Worm (Caenorhabditis elegans): ENCODE measurements around the gene nhr-257.

The nhr-257 gene

DNA sequence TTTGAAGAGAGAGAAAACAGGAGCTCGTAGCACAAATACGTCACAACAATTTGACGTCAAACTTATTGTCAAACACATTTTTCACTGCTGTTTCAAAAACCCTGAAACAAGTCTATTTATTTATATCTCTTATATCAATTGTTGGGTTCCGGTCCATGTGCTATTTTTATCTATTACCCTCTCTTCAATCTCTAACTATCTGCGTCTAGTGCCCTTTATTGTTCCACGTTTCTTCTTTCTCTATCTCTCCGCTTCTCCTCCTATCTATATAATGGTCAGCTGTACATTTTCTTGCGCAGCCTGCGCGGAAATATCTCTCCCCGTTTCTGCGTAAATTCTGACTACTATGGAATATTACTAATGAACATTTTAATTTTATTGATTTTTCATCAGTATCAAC, 44.2 kb downstream of the nhr-257 start (continued):
- TF ChIP-seq lin-13 (GFP tag; optimal IDR thresholded peaks at IDR 0.05) (peak; percentile 59), ztf-4 (tag; optimal IDR thresholded peaks at IDR 0.05) (no peak), ztf-1 (GFP tag; conservative IDR thresholded peaks at IDR 0.05) (no peak), ceh-16 (tag; optimal IDR thresholded peaks at IDR 0.05) (no peak), nhr-10 (tag; optimal IDR thresholded peaks at IDR 0.05) (no peak), ama-1 (optimal IDR thresholded peaks at IDR 0.05) (no peak), F13H6.1 (tag; optimal IDR thresholded peaks at IDR 0.05) (peak; percentile 73), Y55F3AM.14 (GFP tag; optimal IDR thresholded peaks at IDR 0.05) (no peak), mbf-1 (tag; optimal IDR thresholded peaks at IDR 0.05) (no peak)

DNA sequence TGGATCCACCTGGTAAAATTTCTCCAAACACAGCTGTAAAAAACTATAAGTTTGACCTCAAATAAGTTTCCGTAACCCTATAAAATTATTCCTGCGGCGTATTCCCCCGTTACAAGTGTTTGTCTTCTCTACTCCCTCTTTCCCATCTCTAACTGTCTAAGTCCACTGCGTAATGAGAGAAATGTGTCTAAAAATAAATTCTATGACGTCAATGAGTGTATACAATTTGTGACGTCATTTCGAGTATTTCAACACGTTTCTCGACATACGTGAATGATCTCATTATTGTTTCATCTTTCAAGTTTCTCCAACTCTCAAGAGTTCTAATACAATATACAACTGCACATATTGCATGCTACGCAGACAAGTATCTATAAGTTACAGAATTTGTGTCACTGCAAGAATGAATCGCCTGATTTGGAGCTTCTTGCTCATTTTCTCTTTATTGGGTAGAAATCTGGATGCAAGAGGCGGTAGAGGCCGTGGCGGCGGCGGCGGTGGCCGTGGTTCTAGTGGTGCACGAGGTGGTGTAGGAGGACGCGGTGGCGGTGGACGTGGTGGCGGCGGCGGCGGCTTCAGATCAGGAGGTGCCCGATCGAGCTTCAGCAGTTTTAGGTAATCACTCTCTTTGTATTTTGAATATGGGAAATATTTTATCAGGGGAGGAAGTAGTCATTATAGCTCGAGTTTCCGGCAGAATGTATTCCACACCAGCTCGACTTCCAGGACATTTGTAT, 45.2 kb downstream of the nhr-257 start, which contains the start of gene F53C3.6:
F53C3.6 (plus strand) TSS at position 385 of the 737 bp plus-strand sequence.
- TF ChIP-seq lin-13 (GFP tag; optimal IDR thresholded peaks at IDR 0.05) (peak; percentile 69), unc-39 (tag; optimal IDR thresholded peaks at IDR 0.05) (no peak), elt-3 (tag; optimal IDR thresholded peaks at IDR 0.05) (no peak), nhr-237 (tag; optimal IDR thresholded peaks at IDR 0.05) (no peak), lsy-2 (tag; optimal IDR thresholded peaks at IDR 0.05) (peak; percentile 11 to 78), nhr-10 (tag; optimal IDR thresholded peaks at IDR 0.05) (no peak), lin-11 (tag; optimal IDR thresholded peaks at IDR 0.05) (no peak), sem-4 (tag; optimal IDR thresholded peaks at IDR 0.05) (peak; percentile 65), ceh-16 (tag; optimal IDR thresholded peaks at IDR 0.05) (no peak), skn-1 (tag; optimal IDR thresholded peaks at IDR 0.05) (no peak), unc-55 (GFP tag; optimal IDR thresholded peaks at IDR 0.05) (peak; percentile 92), elt-1 (tag; optimal IDR thresholded peaks at IDR 0.05) (no peak), snpc-4 (tag; optimal IDR thresholded peaks at IDR 0.05) (no peak), nhr-25 (tag; optimal IDR thresholded peaks at IDR 0.05) (no peak), crh-2 (tag; optimal IDR thresholded peaks at IDR 0.05) (peak; percentile 91), aly-2 (tag; optimal IDR thresholded peaks at IDR 0.05) (no peak), unc-62 (GFP tag; optimal IDR thresholded peaks at IDR 0.05) (no peak), Y55F3AM.14 (GFP tag; optimal IDR thresholded peaks at IDR 0.05) (no peak), ztf-4 (tag; optimal IDR thresholded peaks at IDR 0.05) (peak; percentile 23), sma-3 (GFP tag; optimal IDR thresholded peaks at IDR 0.05) (peak; percentile 13), egl-27 (tag; optimal IDR thresholded peaks at IDR 0.05) (peak; percentile 64), C34F6.9 (tag; optimal IDR thresholded peaks at IDR 0.05) (peak; percentile 91), mab-5 (tag; optimal IDR thresholded peaks at IDR 0.05) (no peak), ama-1 (optimal IDR thresholded peaks at IDR 0.05) (no peak), alr-1 (tag; optimal IDR thresholded peaks at IDR 0.05) (no peak), ZK546.5 (tag; optimal IDR thresholded peaks at IDR 0.05) (no peak), dmd-4 (tag; optimal IDR thresholded peaks at IDR 0.05) (no peak), nhr-12 (tag; optimal IDR thresholded peaks at IDR 0.05) (no peak), mbf-1 (tag; optimal IDR thresholded peaks at IDR 0.05) (no peak), nhr-129 (tag; optimal IDR thresholded peaks at IDR 0.05) (peak; percentile 69), blmp-1 (tag; optimal IDR thresholded peaks at IDR 0.05; ENCODE audit: insufficient read depth) (no peak), ceh-82 (tag; optimal IDR thresholded peaks at IDR 0.05) (no peak), nhr-6 (tag; optimal IDR thresholded peaks at IDR 0.05) (peak; percentile 33), peb-1 (tag; optimal IDR thresholded peaks at IDR 0.05) (no peak), nhr-77 (tag; optimal IDR thresholded peaks at IDR 0.05) (no peak), fos-1 (tag; optimal IDR thresholded peaks at IDR 0.05) (peak; percentile 27), R02D3.7 (tag; optimal IDR thresholded peaks at IDR 0.05) (no peak), ztf-1 (GFP tag; conservative IDR thresholded peaks at IDR 0.05) (no peak), mdl-1 (tag; optimal IDR thresholded peaks at IDR 0.05) (peak in 1 of 2 experiments; percentile 36), zag-1 (tag; optimal IDR thresholded peaks at IDR 0.05) (peak; percentile 65), lin-39 (tag; optimal IDR thresholded peaks at IDR 0.05) (no peak), ztf-11 (tag; optimal IDR thresholded peaks at IDR 0.05) (no peak), nhr-23 (tag; optimal IDR thresholded peaks at IDR 0.05) (no peak), nhr-21 (tag; optimal IDR thresholded peaks at IDR 0.05) (peak; percentile 22), gmeb-1 (tag; optimal IDR thresholded peaks at IDR 0.05) (no peak), nhr-11 (tag; optimal IDR thresholded peaks at IDR 0.05) (no peak), sma-9 (GFP tag; optimal IDR thresholded peaks at IDR 0.05) (peak; percentile 98), sma-9 (tag; optimal IDR thresholded peaks at IDR 0.05) (no peak), F13H6.1 (tag; optimal IDR thresholded peaks at IDR 0.05) (peak; percentile 81)

All from whole organism, L2 larva.